Fruit fly (Drosophila melanogaster): ENCODE data around the gene Rpn3.
A peak's percentile ranks its signal among the peaks of the same experiment; 100 is the strongest.

Rpn3 gene

DNA sequence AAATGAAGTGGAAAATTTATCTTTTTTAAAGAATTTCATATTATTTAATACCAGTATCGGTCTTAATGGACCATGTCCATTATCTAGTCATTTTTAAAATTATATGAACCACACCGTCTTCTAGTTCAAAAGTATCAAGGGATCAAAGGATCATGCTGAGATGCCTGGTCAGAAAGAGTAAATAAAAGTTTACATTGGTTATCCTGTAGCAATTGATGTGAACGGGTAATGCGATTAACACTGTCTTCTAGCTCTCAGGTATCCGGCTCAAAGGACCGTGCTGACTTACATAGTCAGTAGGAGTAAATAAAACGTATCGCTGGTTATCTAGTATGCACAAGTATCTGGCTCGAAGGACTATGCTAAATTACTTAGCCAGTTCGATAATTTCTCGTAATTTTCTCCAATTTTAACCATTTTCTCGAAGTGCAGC lies 32.4 kb upstream of the Rpn3 start (continued):
- TF ChIP-seq crp (GFP tag; optimal IDR thresholded peaks at IDR 0.05) (no peak), CG7786 (GFP tag; optimal IDR thresholded peaks at IDR 0.05) (peak; percentile 6), NC2β (GFP tag; optimal IDR thresholded peaks at IDR 0.05) (no peak), CG1233 (GFP tag; optimal IDR thresholded peaks at IDR 0.05) (peak; percentile 37), jigr1 (GFP tag; IDR thresholded peaks at IDR 0.05) (no peak), lilli (GFP tag; optimal IDR thresholded peaks at IDR 0.05) (peak; percentile 44), ems (GFP tag; optimal IDR thresholded peaks at IDR 0.05) (no peak), shn (GFP tag; optimal IDR thresholded peaks at IDR 0.05) (no peak), CG9215 (GFP tag; IDR thresholded peaks at IDR 0.05) (peak; percentile 33; the same call in 1 of the 2 replicates), Poxn (GFP tag; IDR thresholded peaks at IDR 0.05) (no peak), H15 (GFP tag; IDR thresholded peaks at IDR 0.05) (no peak), Hey (tag; optimal IDR thresholded peaks at IDR 0.05) (no peak), tio (GFP tag; optimal IDR thresholded peaks at IDR 0.05) (peak; percentile 47), ranshi (GFP tag; IDR thresholded peaks at IDR 0.05) (no peak), CG8359 (GFP tag; optimal IDR thresholded peaks at IDR 0.05; ENCODE audit: borderline replicate concordance) (no peak), bcd (GFP tag; optimal IDR thresholded peaks at IDR 0.05) (peak; percentile 15), Blimp-1 (GFP tag; optimal IDR thresholded peaks at IDR 0.05) (no peak), PHDP (tag; optimal IDR thresholded peaks at IDR 0.05) (no peak), Hand (GFP tag; optimal IDR thresholded peaks at IDR 0.05) (peak; percentile 39), hth (optimal IDR thresholded peaks at IDR 0.05) (no peak), CG12236 (GFP tag; optimal IDR thresholded peaks at IDR 0.05) (no peak), CG13424 (tag; optimal IDR thresholded peaks at IDR 0.05) (peak; percentile 43), gem (tag; optimal IDR thresholded peaks at IDR 0.05) (peak; percentile 51), Camta (GFP tag; optimal IDR thresholded peaks at IDR 0.05) (no peak), Hsf (GFP tag; optimal IDR thresholded peaks at IDR 0.05) (peak; percentile 23), CG6791 (GFP tag; IDR thresholded peaks at IDR 0.05; ENCODE audit: partially characterized antibody) (no peak), CG11456 (GFP tag; IDR thresholded peaks at IDR 0.05) (no peak), CG43689 (GFP tag; IDR thresholded peaks at IDR 0.05) (no peak), Ets65A (GFP tag) (peak; percentile 53), CG4404 (GFP tag; IDR thresholded peaks at IDR 0.05) (no peak), CG7839 (tag; optimal IDR thresholded peaks at IDR 0.05) (peak; percentile 38), fu2 (GFP tag; optimal IDR thresholded peaks at IDR 0.05) (no peak), CG16863 (GFP tag; optimal IDR thresholded peaks at IDR 0.05) (no peak), YL-1 (GFP tag; optimal IDR thresholded peaks at IDR 0.05) (no peak), Nf-YA (GFP tag; IDR thresholded peaks at IDR 0.05) (no peak), CG17385 (GFP tag; optimal IDR thresholded peaks at IDR 0.05) (peak; percentile 31), Lpt (GFP tag; optimal IDR thresholded peaks at IDR 0.05) (no peak), ERR (GFP tag; optimal IDR thresholded peaks at IDR 0.05) (no peak), E2f1 (GFP tag; IDR thresholded peaks at IDR 0.05) (no peak), ash1 (GFP tag; optimal IDR thresholded peaks at IDR 0.05) (no peak), CG14050 (GFP tag; IDR thresholded peaks at IDR 0.05) (no peak), kay (GFP tag; optimal IDR thresholded peaks at IDR 0.05) (no peak), fd96Cb (tag; optimal IDR thresholded peaks at IDR 0.05) (peak; percentile 15), CG3065 (GFP tag; optimal IDR thresholded peaks at IDR 0.05) (no peak), salm (tag; optimal IDR thresholded peaks at IDR 0.05) (no peak), dm (GFP tag; optimal IDR thresholded peaks at IDR 0.05) (no peak), CG31388 (GFP tag; optimal IDR thresholded peaks at IDR 0.05) (no peak), CG3847 (GFP tag; IDR thresholded peaks at IDR 0.05) (no peak), HmgD (GFP tag; optimal IDR thresholded peaks at IDR 0.05) (no peak), Rx (GFP tag; IDR thresholded peaks at IDR 0.05) (no peak), crol (GFP tag; IDR thresholded peaks at IDR 0.05) (no peak), gcm (GFP tag; optimal IDR thresholded peaks at IDR 0.05) (no peak), Atf6 (GFP tag; IDR thresholded peaks at IDR 0.05) (no peak)
